Worm (Caenorhabditis elegans): ENCODE results near the gene ttr-26.

DNA sequence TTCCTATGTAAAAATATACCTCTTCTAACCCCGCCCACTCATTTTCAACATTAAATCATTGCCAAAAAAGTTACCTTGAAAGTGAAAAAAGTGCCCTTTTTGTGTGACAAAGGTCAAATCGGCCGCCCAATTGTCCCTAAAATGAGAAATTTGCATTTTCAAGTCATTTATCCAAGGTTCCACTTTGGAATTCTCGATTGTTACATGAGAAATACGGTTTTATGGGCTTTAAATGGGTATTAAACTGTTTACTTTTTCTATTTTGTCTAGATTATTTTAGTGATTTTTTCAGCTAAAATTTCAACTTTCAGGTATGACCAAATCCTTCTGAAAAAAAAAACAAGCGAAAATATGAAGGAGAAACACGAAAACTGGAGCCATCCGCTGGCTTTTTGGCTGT, 32.4 kb upstream of the ttr-26 start, which contains the start of gene grdn-1:
- no peak for TF ChIP-seq ama-1 (optimal IDR thresholded peaks at IDR 0.05)
- TF ChIP-seq hlh-8 (tag; optimal IDR thresholded peaks at IDR 0.05), result no peak
- TF ChIP-seq nhr-11 (tag; optimal IDR thresholded peaks at IDR 0.05), result no peak
- TF ChIP-seq ceh-9 (tag; optimal IDR thresholded peaks at IDR 0.05), result no peak
